Fruit fly (Drosophila melanogaster) whole organism, embryonic: ENCODE data around the gene BthD.
A peak's percentile ranks its signal among the peaks of the same experiment; 100 is the strongest.

ENCODE experiments used
- Bgb ChIP-seq: fragments of 200-800 bp; sonication (Bioruptor generic); IDR thresholded peaks from 2 replicates; pipeline ENCODE4 v1.3.6; 2022; ENCODE audit warnings: missing biosample characterization, missing genetic modification characterization; ENCODE audit not compliant: partially characterized antibody
- CG10267 ChIP-seq: fragments of 200-800 bp; sonication (Bioruptor generic); optimal IDR thresholded peaks from 2 replicates; lab custom pipeline; 2018; ENCODE audit warnings: missing biosample characterization, mild to moderate bottlenecking, missing genetic modification characterization, moderate library complexity
- CG10321 ChIP-seq: fragments of 200-800 bp; sonication (Bioruptor generic); IDR thresholded peaks from 2 replicates; pipeline ENCODE4 v1.3.6; 2022; ENCODE audit warnings: missing biosample characterization, missing genetic modification characterization
- CG10543 ChIP-seq: fragments of 200-800 bp; sonication (Bioruptor generic); optimal IDR thresholded peaks from 3 replicates; lab custom pipeline; 2017; ENCODE audit warnings: missing biosample characterization, mild to moderate bottlenecking, missing genetic modification characterization, moderate library complexity
- CG10979 ChIP-seq: fragments of 200-800 bp; sonication (Bioruptor generic); optimal IDR thresholded peaks from 2 replicates; lab custom pipeline; 2018; ENCODE audit warnings: missing biosample characterization, mild to moderate bottlenecking, missing genetic modification characterization, moderate library complexity
- CG11093 ChIP-seq: fragments of 200-800 bp; sonication (Bioruptor generic); IDR thresholded peaks from 3 replicates; pipeline ENCODE4 v1.3.6; 2022; ENCODE audit warnings: missing biosample characterization, missing genetic modification characterization
- CG11456 ChIP-seq: fragments of 200-800 bp; sonication (Bioruptor generic); IDR thresholded peaks from 3 replicates; pipeline ENCODE4 v1.3.6; 2022; ENCODE audit warnings: missing biosample characterization, missing genetic modification characterization
- CG12236 ChIP-seq: fragments of 200-800 bp; sonication (Bioruptor generic); optimal IDR thresholded peaks from 2 replicates; lab custom pipeline; 2016; ENCODE audit warnings: missing biosample characterization, missing genetic modification characterization
- CG14860 ChIP-seq: fragments of 200-800 bp; sonication (Bioruptor generic); IDR thresholded peaks from 3 replicates; pipeline ENCODE4 v1.3.6; 2022; ENCODE audit warnings: missing biosample characterization, missing genetic modification characterization; ENCODE audit not compliant: partially characterized antibody
- CG15514 ChIP-seq: fragments of 200-800 bp; sonication (Bioruptor generic); optimal IDR thresholded peaks from 3 replicates; lab custom pipeline; 2017; ENCODE audit warnings: missing biosample characterization, missing genetic modification characterization, mild to moderate bottlenecking, moderate library complexity, missing genetic modification reagents
- CG1602 ChIP-seq: fragments of 200-800 bp; sonication (Bioruptor generic); optimal IDR thresholded peaks from 3 replicates; lab custom pipeline; 2016; ENCODE audit warnings: missing biosample characterization, missing genetic modification characterization
- CG16813 ChIP-seq: fragments of 200-800 bp; sonication (Bioruptor generic); IDR thresholded peaks from 3 replicates; pipeline ENCODE4 v1.3.6; 2022; ENCODE audit warnings: missing biosample characterization, missing genetic modification characterization; ENCODE audit not compliant: partially characterized antibody
- CG17612 ChIP-seq: fragments of 200-800 bp; sonication (Bioruptor generic); IDR thresholded peaks from 2 replicates; pipeline ENCODE4 v1.3.6; 2022; ENCODE audit warnings: missing biosample characterization, missing genetic modification characterization
- CG17912 ChIP-seq: fragments of 200-800 bp; sonication (Bioruptor generic); optimal IDR thresholded peaks from 2 replicates; lab custom pipeline; 2018; ENCODE audit warnings: missing biosample characterization, mild to moderate bottlenecking, missing genetic modification characterization
- CG2678 ChIP-seq: fragments of 200-800 bp; sonication (Bioruptor generic); optimal IDR thresholded peaks from 3 replicates; lab custom pipeline; 2019; ENCODE audit warnings: missing biosample characterization, mild to moderate bottlenecking, missing genetic modification characterization, moderate library complexity
- CG30403 ChIP-seq: fragments of 200-800 bp; sonication (Bioruptor generic); optimal IDR thresholded peaks from 3 replicates; lab custom pipeline; 2016; ENCODE audit warnings: missing biosample characterization, missing genetic modification characterization
- CG34422 ChIP-seq: fragments of 200-800 bp; sonication (Bioruptor generic); IDR thresholded peaks from 3 replicates; pipeline ENCODE4 v1.3.6; 2022; ENCODE audit warnings: missing biosample characterization, missing genetic modification characterization
- CG4328 ChIP-seq: fragments of 200-800 bp; sonication (Bioruptor generic); optimal IDR thresholded peaks from 3 replicates; lab custom pipeline; 2017; ENCODE audit warnings: missing biosample characterization, missing genetic modification reagents, missing genetic modification characterization
- CG6254 ChIP-seq: fragments of 200-800 bp; sonication (Bioruptor generic); optimal IDR thresholded peaks from 3 replicates; lab custom pipeline; 2017; ENCODE audit warnings: mild to moderate bottlenecking, missing biosample characterization, missing genetic modification reagents, missing genetic modification characterization
- CG6765 ChIP-seq: fragments of 200-800 bp; sonication (Bioruptor generic); optimal IDR thresholded peaks from 3 replicates; lab custom pipeline; 2017; ENCODE audit warnings: missing biosample characterization, mild to moderate bottlenecking, missing genetic modification characterization
- CG6791 ChIP-seq: fragments of 200-800 bp; sonication (Bioruptor generic); IDR thresholded peaks from 3 replicates; pipeline ENCODE4 v1.3.6; 2022; ENCODE audit warnings: missing biosample characterization, missing genetic modification characterization; ENCODE audit not compliant: partially characterized antibody
- CkIIα-i1 ChIP-seq: fragments of 200-800 bp; sonication (Bioruptor generic); IDR thresholded peaks from 2 replicates; pipeline ENCODE4 v1.3.6; 2022; ENCODE audit warnings: missing biosample characterization, missing genetic modification characterization
- Dref ChIP-seq: fragments of 200-800 bp; sonication (Bioruptor generic); IDR thresholded peaks from 2 replicates; pipeline ENCODE4 v1.3.6; 2022; ENCODE audit warnings: missing biosample characterization, missing genetic modification characterization
- Eip74EF ChIP-seq, 2 experiments: fragments of 200-800 bp in 1 of 2; fragments of >200 bp in 1 of 2; sonication (Bioruptor generic) in 1 of 2; optimal IDR thresholded peaks; 2 replicates each; lab custom pipeline; 2017 to 2019; ENCODE audit warnings: missing biosample characterization in 2 of 2, missing genetic modification characterization in 2 of 2, mild to moderate bottlenecking in 1 of 2, moderate library complexity in 1 of 2
- Ets65A ChIP-seq: fragments of 200-800 bp; sonication (Bioruptor generic); peaks from one replicate; lab custom pipeline; 2016; ENCODE audit warnings: missing biosample characterization, missing genetic modification characterization
- Fer1 ChIP-seq: fragments of 200-800 bp; sonication (Bioruptor generic); optimal IDR thresholded peaks from 2 replicates; lab custom pipeline; 2017; ENCODE audit warnings: missing biosample characterization, mild to moderate bottlenecking, missing genetic modification characterization
- Fer3 ChIP-seq: fragments of 200-800 bp; sonication (Bioruptor generic); optimal IDR thresholded peaks from 2 replicates; lab custom pipeline; 2018; ENCODE audit warnings: missing biosample characterization, mild to moderate bottlenecking, missing genetic modification characterization, moderate library complexity
- Hr51 ChIP-seq, 2 experiments: fragments of 200-800 bp; sonication (Bioruptor generic); optimal IDR thresholded peaks; 2 replicates in 1 of 2; 3 replicates in 1 of 2; lab custom pipeline; 2016 to 2018; ENCODE audit warnings: missing biosample characterization in 2 of 2, missing genetic modification characterization in 2 of 2, mild to moderate bottlenecking in 1 of 2, moderate library complexity in 1 of 2
- Nf-YC ChIP-seq: fragments of 200-800 bp; optimal IDR thresholded peaks from 3 replicates; lab custom pipeline; 2019; ENCODE audit warnings: missing biosample characterization, mild to moderate bottlenecking, missing genetic modification characterization, moderate library complexity
- Rfx ChIP-seq: fragments of 200-800 bp; sonication (Bioruptor generic); IDR thresholded peaks from 2 replicates; pipeline ENCODE4 v1.3.6; 2022; ENCODE audit warnings: missing biosample characterization, missing genetic modification characterization
- Vsx1 ChIP-seq: fragments of 200-800 bp; sonication (Bioruptor generic); optimal IDR thresholded peaks from 2 replicates; lab custom pipeline; 2017; ENCODE audit warnings: missing biosample characterization, mild to moderate bottlenecking, missing genetic modification characterization, missing genetic modification reagents
- abd-A ChIP-seq: fragments of 200-800 bp; sonication (Bioruptor generic); optimal IDR thresholded peaks from 3 replicates; lab custom pipeline; 2019; ENCODE audit warnings: missing biosample characterization, mild to moderate bottlenecking, missing genetic modification characterization, moderate library complexity
- az2 ChIP-seq: fragments of 200-800 bp; sonication (Bioruptor generic); optimal IDR thresholded peaks from 3 replicates; lab custom pipeline; 2016; ENCODE audit warnings: missing biosample characterization, missing genetic modification characterization
- bcd ChIP-seq: fragments of 200-800 bp; sonication (Bioruptor generic); optimal IDR thresholded peaks from 2 replicates; lab custom pipeline; 2017; ENCODE audit warnings: missing biosample characterization, mild to moderate bottlenecking, missing genetic modification characterization
- cato ChIP-seq: fragments of 200-800 bp; sonication (Bioruptor generic); optimal IDR thresholded peaks from 2 replicates; lab custom pipeline; 2016; ENCODE audit warnings: missing biosample characterization, missing genetic modification characterization, borderline replicate concordance
- danr ChIP-seq: fragments of 200-800 bp; sonication (Bioruptor generic); IDR thresholded peaks from 2 replicates; pipeline ENCODE4 v1.3.6; 2022; ENCODE audit warnings: missing biosample characterization, missing genetic modification characterization
- disco-r ChIP-seq: fragments of 200-800 bp; sonication (Bioruptor generic); optimal IDR thresholded peaks from 2 replicates; lab custom pipeline; 2016; ENCODE audit warnings: missing biosample characterization, missing genetic modification characterization
- fu2 ChIP-seq: fragments of 200-800 bp; sonication (Bioruptor generic); optimal IDR thresholded peaks from 2 replicates; lab custom pipeline; 2016; ENCODE audit warnings: missing biosample characterization, missing genetic modification characterization
- gce ChIP-seq: fragments of 200-800 bp; sonication (Bioruptor generic); IDR thresholded peaks from 3 replicates; pipeline ENCODE4 v1.3.6; 2022; ENCODE audit warnings: missing biosample characterization, missing genetic modification characterization
- grau ChIP-seq: fragments of 200-800 bp; optimal IDR thresholded peaks from 3 replicates; lab custom pipeline; 2019; ENCODE audit warnings: missing biosample characterization, mild to moderate bottlenecking, missing genetic modification characterization, moderate library complexity
- gsb-n ChIP-seq: fragments of 200-800 bp; sonication (Bioruptor generic); optimal IDR thresholded peaks from 3 replicates; lab custom pipeline; 2018; ENCODE audit warnings: missing biosample characterization, mild to moderate bottlenecking, missing genetic modification characterization
- h ChIP-seq: fragments of >200 bp; optimal IDR thresholded peaks from 2 replicates; lab custom pipeline; 2017
- pb ChIP-seq: fragments of 200-800 bp; sonication (Bioruptor generic); optimal IDR thresholded peaks from 3 replicates; lab custom pipeline; 2016; ENCODE audit warnings: missing biosample characterization, missing genetic modification characterization
- pum ChIP-seq: fragments of 200-800 bp; sonication (Bioruptor generic); optimal IDR thresholded peaks from 2 replicates; lab custom pipeline; 2016; ENCODE audit warnings: missing biosample characterization, missing genetic modification characterization
- ro ChIP-seq: fragments of 200-800 bp; sonication (Bioruptor generic); IDR thresholded peaks from 2 replicates; pipeline ENCODE4 v1.3.6; 2022; ENCODE audit warnings: missing biosample characterization, missing genetic modification characterization
- tio ChIP-seq: fragments of 200-800 bp; sonication (Bioruptor generic); optimal IDR thresholded peaks from 2 replicates; lab custom pipeline; 2017; ENCODE audit warnings: missing biosample characterization, missing genetic modification characterization, inconsistent platforms
- tll ChIP-seq, 2 experiments: fragments of 200-800 bp in 1 of 2; fragments of >200 bp in 1 of 2; sonication (Bioruptor generic) in 1 of 2; optimal IDR thresholded peaks; 2 replicates each; lab custom pipeline; 2017 to 2019; ENCODE audit warnings: missing biosample characterization in 2 of 2, missing genetic modification characterization in 2 of 2, mild to moderate bottlenecking in 1 of 2, moderate library complexity in 1 of 2
- tup ChIP-seq: fragments of 200-800 bp; sonication (Bioruptor generic); optimal IDR thresholded peaks from 2 replicates; lab custom pipeline; 2016; ENCODE audit warnings: missing biosample characterization, mild to moderate bottlenecking, missing genetic modification characterization, moderate library complexity
- vvl ChIP-seq: fragments of 200-800 bp; sonication (Bioruptor generic); IDR thresholded peaks from 2 replicates; pipeline ENCODE4 v1.3.6; 2022; ENCODE audit warnings: missing biosample characterization, missing genetic modification characterization

Gene BthD

DNA sequence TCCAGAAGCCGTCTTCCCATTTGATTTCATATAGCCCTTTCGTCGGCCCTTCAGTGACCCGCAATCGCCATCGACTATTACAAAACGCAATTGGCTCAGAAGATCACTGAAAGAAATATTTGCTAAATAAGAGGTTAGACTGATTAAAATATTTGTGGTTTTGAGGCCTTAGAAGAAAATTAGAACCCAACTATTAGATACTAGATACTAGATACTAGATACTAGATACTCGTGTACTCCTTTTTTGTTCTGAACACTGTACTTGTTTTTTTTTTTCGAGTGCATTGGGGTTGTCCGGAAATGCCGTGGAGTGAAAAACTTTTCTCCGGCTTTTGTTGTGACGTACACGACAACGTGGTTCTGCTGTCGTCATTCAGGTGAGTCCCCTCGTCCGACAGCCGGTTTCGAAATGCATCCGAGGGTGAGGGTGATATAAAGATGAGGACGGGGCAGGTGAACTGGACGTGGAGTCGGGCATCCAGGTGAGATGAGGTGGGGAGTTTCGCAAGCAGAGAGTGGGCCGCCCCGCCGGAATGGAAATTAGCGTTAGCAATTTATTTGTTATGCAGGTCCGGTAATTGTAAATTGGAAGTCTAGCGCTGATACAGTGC lies 18.5 kb downstream of the BthD start (continued):
- TF ChIP-seq CG2678 = peak; percentile 38
- TF ChIP-seq grau (tag; lab: Kevin White, UChicago) = peak; percentile 14
- TF ChIP-seq CG17912 = no peak
- no peak for TF ChIP-seq disco-r (GFP tag; lab: Kevin White, UChicago)
- no peak for TF ChIP-seq Fer3
- no peak for TF ChIP-seq CkIIα-i1 (GFP tag; lab: Robert Waterston, UW)
- TF ChIP-seq abd-A = no peak
- no peak for TF ChIP-seq CG1602 (GFP tag; lab: Kevin White, UChicago)
- no peak for TF ChIP-seq CG14860 (GFP tag; lab: Robert Waterston, UW)
- TF ChIP-seq Eip74EF (GFP tag; optimal IDR thresholded peaks at IDR 0.05; lab: Kevin White, UChicago) = no peak
- TF ChIP-seq h = no peak
- no peak for TF ChIP-seq tll (GFP tag; optimal IDR thresholded peaks at IDR 0.05; lab: Kevin White, UChicago)
- TF ChIP-seq Rfx (GFP tag; lab: Robert Waterston, UW) = peak; percentile 13; the same call in 1 of the 2 replicates
- no peak for TF ChIP-seq Bgb (GFP tag; lab: Robert Waterston, UW)
- no peak for TF ChIP-seq CG6791 (GFP tag; lab: Robert Waterston, UW)
- peak; percentile 73 for TF ChIP-seq Ets65A
- no peak for TF ChIP-seq pb (GFP tag; lab: Kevin White, UChicago)
- no peak for TF ChIP-seq CG6254 (GFP tag; lab: Kevin White, UChicago)
- TF ChIP-seq Nf-YC (tag; lab: Kevin White, UChicago) = no peak
- TF ChIP-seq fu2 (GFP tag; lab: Kevin White, UChicago) = no peak
- no peak for TF ChIP-seq tup
- no peak for TF ChIP-seq Vsx1 (GFP tag; lab: Kevin White, UChicago)
- no peak for TF ChIP-seq CG11093 (GFP tag; lab: Robert Waterston, UW)
- no peak for TF ChIP-seq bcd (GFP tag; lab: Kevin White, UChicago)
- TF ChIP-seq danr (GFP tag; lab: Robert Waterston, UW) = 0 out of 2 replicates have a peak, but pooled peaks have one; percentile 20
- TF ChIP-seq CG30403 (GFP tag; lab: Kevin White, UChicago) = peak; percentile 35
- TF ChIP-seq gsb-n (tag; lab: Kevin White, UChicago) = peak; percentile 18
- TF ChIP-seq CG10321 = no peak
- TF ChIP-seq CG17612 (GFP tag; lab: Robert Waterston, UW) = no peak
- no peak for TF ChIP-seq CG15514 (GFP tag; lab: Kevin White, UChicago)
- TF ChIP-seq CG34422 = 0 out of 3 replicates have a peak, but pooled peaks have one; percentile 13
- peak; percentile 59 for TF ChIP-seq CG10979
- peak; percentile 11 for TF ChIP-seq az2
- no peak for TF ChIP-seq cato
- no peak for TF ChIP-seq CG16813 (GFP tag; lab: Robert Waterston, UW)
- peak in 1 of 2 experiments; percentile 41 for TF ChIP-seq Hr51 (GFP tag; optimal IDR thresholded peaks at IDR 0.05; lab: Kevin White, UChicago)
- peak; percentile 25; the same call in 1 of the 2 replicates for TF ChIP-seq vvl (GFP tag; lab: Robert Waterston, UW)
- TF ChIP-seq CG6765 = no peak
- no peak for TF ChIP-seq gce
- no peak for TF ChIP-seq CG12236 (GFP tag; lab: Kevin White, UChicago)
- TF ChIP-seq ro (GFP tag; lab: Robert Waterston, UW) = no peak
- TF ChIP-seq pum = peak; percentile 33
- no peak for TF ChIP-seq CG4328 (GFP tag; lab: Kevin White, UChicago)
- TF ChIP-seq CG10267 (tag; lab: Kevin White, UChicago) = peak; percentile 16
- TF ChIP-seq Dref = no peak
- no peak for TF ChIP-seq CG11456
- no peak for TF ChIP-seq Fer1
- peak; percentile 18 for TF ChIP-seq tio
- TF ChIP-seq CG10543 = no peak
